Worm (Caenorhabditis elegans) whole organism, early embryonic: ENCODE data around the gene Y51A2B.8.

Experiments
- F13C5.2 ChIP-seq: sonication (generic microtip); optimal IDR thresholded peaks from 2 replicates; lab custom pipeline; 2017; ENCODE audit warnings: mild to moderate bottlenecking, missing genetic modification characterization, inconsistent platforms, missing compliant biosample characterization
- aly-1 ChIP-seq: sonication (generic microtip); optimal IDR thresholded peaks from 2 replicates; lab custom pipeline; 2016; ENCODE audit warnings: missing genetic modification characterization, missing compliant biosample characterization
- ama-1 ChIP-seq: fragments of 150-350 bp; optimal IDR thresholded peaks from 2 replicates; lab custom pipeline; 2014
- ceh-13 ChIP-seq: fragments of 200-800 bp; sonication (Bioruptor generic); optimal IDR thresholded peaks from 2 replicates; lab custom pipeline; 2018; ENCODE audit warnings: mild to moderate bottlenecking, missing genetic modification characterization, missing compliant biosample characterization
- ceh-36 ChIP-seq: sonication (generic microtip); optimal IDR thresholded peaks from 2 replicates; lab custom pipeline; 2016; ENCODE audit warnings: missing genetic modification characterization, inconsistent platforms, missing compliant biosample characterization
- ets-7 ChIP-seq: sonication (generic microtip); optimal IDR thresholded peaks from 2 replicates; lab custom pipeline; 2016; ENCODE audit warnings: missing genotype, missing genetic modification characterization, missing compliant biosample characterization
- flt-1 ChIP-seq: fragments of 200-800 bp; sonication (Bioruptor generic); IDR thresholded peaks from 2 replicates; pipeline ENCODE4 v1.3.6; 2022; ENCODE audit warnings: missing genetic modification characterization, missing compliant biosample characterization
- hmg-4 ChIP-seq: fragments of 200-800 bp; sonication (Bioruptor generic); optimal IDR thresholded peaks from 2 replicates; lab custom pipeline; 2018; ENCODE audit warnings: mild to moderate bottlenecking, missing genetic modification characterization, missing compliant biosample characterization
- pes-1 ChIP-seq: fragments of 200-800 bp; sonication (Bioruptor generic); IDR thresholded peaks from 2 replicates; pipeline ENCODE4 v1.3.6; 2022; ENCODE audit warnings: missing genetic modification reagents, missing genetic modification characterization, missing compliant biosample characterization
- scrt-1 ChIP-seq: fragments of 200-800 bp; sonication (Bioruptor generic); IDR thresholded peaks from 2 replicates; pipeline ENCODE4 v1.3.6; 2022; ENCODE audit warnings: missing genetic modification characterization, missing compliant biosample characterization
- sea-1 ChIP-seq: fragments of 200-800 bp; sonication (Bioruptor generic); conservative IDR thresholded peaks from 2 replicates; pipeline ENCODE4 v1.3.6; 2022; ENCODE audit warnings: missing genetic modification characterization, missing compliant biosample characterization
- tbx-11 ChIP-seq: fragments of 200-800 bp; sonication (Bioruptor generic); IDR thresholded peaks from 2 replicates; pipeline ENCODE4 v1.3.6; 2022; ENCODE audit warnings: missing genetic modification characterization, missing compliant biosample characterization

DNA sequence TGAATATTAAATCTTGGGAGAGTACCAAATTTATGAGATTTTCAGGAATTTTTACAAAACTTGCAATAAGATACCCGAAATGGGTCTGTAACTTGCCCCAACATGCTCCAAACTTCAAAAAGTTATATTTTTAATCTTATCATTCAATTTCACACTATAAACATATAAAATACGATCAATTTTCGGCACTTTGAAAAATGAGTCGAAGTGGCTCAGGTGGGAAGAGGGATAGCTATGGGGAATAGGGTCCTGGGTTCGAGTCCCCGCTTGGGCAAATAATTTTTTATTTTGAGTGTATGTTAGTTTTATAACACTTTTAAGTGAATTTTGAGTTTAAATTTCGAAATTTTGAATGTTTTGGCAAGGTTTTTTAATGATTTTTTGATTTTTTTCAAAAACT is 7.9 kb upstream of the Y51A2B.8 start:
- TF ChIP-seq flt-1 (GFP tag; lab: Robert Waterston, UW), result no peak
- no peak for TF ChIP-seq pes-1 (GFP tag; lab: Robert Waterston, UW)
- TF ChIP-seq ceh-36 (tag; lab: Kevin White, UChicago), result no peak
- no peak for TF ChIP-seq hmg-4 (GFP tag; lab: Kevin White, UChicago)
- TF ChIP-seq sea-1, result no peak
- TF ChIP-seq ama-1 (lab: Kevin White, UChicago), result no peak
- TF ChIP-seq aly-1 (tag; lab: Kevin White, UChicago), result no peak
- no peak for TF ChIP-seq F13C5.2
- TF ChIP-seq tbx-11 (GFP tag; lab: Robert Waterston, UW), result no peak
- no peak for TF ChIP-seq scrt-1 (GFP tag; lab: Robert Waterston, UW)
- no peak for TF ChIP-seq ets-7
- no peak for TF ChIP-seq ceh-13 (GFP tag; lab: Kevin White, UChicago)
